Fruit fly (Drosophila melanogaster) whole organism, embryonic: ENCODE results near the gene CG7183.

Source experiments
- ATbp ChIP-seq: fragments of 200-800 bp; sonication (Bioruptor generic); optimal IDR thresholded peaks from 2 replicates; lab custom pipeline; 2017; ENCODE audit warnings: missing biosample characterization, mild to moderate bottlenecking, missing genetic modification characterization, missing genetic modification reagents
- Adf1 ChIP-seq: fragments of 200-800 bp; sonication (Bioruptor generic); IDR thresholded peaks from 2 replicates; pipeline ENCODE4 v1.3.6; 2022; ENCODE audit warnings: missing biosample characterization, missing genetic modification characterization
- Asciz ChIP-seq: fragments of 200-800 bp; sonication (Bioruptor generic); optimal IDR thresholded peaks from 2 replicates; lab custom pipeline; 2017; ENCODE audit warnings: missing biosample characterization, mild to moderate bottlenecking, missing genetic modification characterization, missing genetic modification reagents
- Atf6 ChIP-seq: fragments of 200-800 bp; sonication (Bioruptor generic); IDR thresholded peaks from 2 replicates; pipeline ENCODE4 v1.3.6; 2022; ENCODE audit warnings: missing biosample characterization, missing genetic modification characterization
- B-H2 ChIP-seq: fragments of 200-800 bp; sonication (Bioruptor generic); optimal IDR thresholded peaks from 2 replicates; lab custom pipeline; 2018; ENCODE audit warnings: missing biosample characterization, mild to moderate bottlenecking, missing genetic modification characterization
- BtbVII ChIP-seq: fragments of 200-800 bp; sonication (Bioruptor generic); optimal IDR thresholded peaks from 3 replicates; lab custom pipeline; 2017; ENCODE audit warnings: missing biosample characterization, mild to moderate bottlenecking, missing genetic modification characterization
- C15 ChIP-seq: fragments of 200-800 bp; sonication (Bioruptor generic); IDR thresholded peaks from 3 replicates; pipeline ENCODE4 v1.3.6; 2022; ENCODE audit warnings: missing biosample characterization, missing genetic modification characterization
- CG11560 ChIP-seq: fragments of 200-800 bp; sonication (Bioruptor generic); IDR thresholded peaks from 3 replicates; pipeline ENCODE4 v1.3.6; 2022; ENCODE audit warnings: missing biosample characterization, missing genetic modification characterization
- CG1233 ChIP-seq: fragments of 200-800 bp; sonication (Bioruptor generic); optimal IDR thresholded peaks from 4 replicates; lab custom pipeline; 2018; ENCODE audit warnings: missing biosample characterization, mild to moderate bottlenecking, missing genetic modification characterization
- CG12942 ChIP-seq: fragments of 200-800 bp; sonication (Bioruptor generic); optimal IDR thresholded peaks from 3 replicates; lab custom pipeline; 2016; ENCODE audit warnings: missing biosample characterization, missing genetic modification characterization
- CG14710 ChIP-seq: fragments of 200-800 bp; sonication (Bioruptor generic); optimal IDR thresholded peaks from 3 replicates; lab custom pipeline; 2019; ENCODE audit warnings: missing biosample characterization, mild to moderate bottlenecking, missing genetic modification characterization, moderate library complexity
- CG15011 ChIP-seq: fragments of 200-800 bp; sonication (Bioruptor generic); optimal IDR thresholded peaks from 3 replicates; lab custom pipeline; 2018; ENCODE audit warnings: missing biosample characterization, mild to moderate bottlenecking, missing genetic modification characterization
- CG18262 ChIP-seq: fragments of 200-800 bp; optimal IDR thresholded peaks from 3 replicates; lab custom pipeline; 2019; ENCODE audit warnings: missing biosample characterization, mild to moderate bottlenecking, missing genetic modification characterization, moderate library complexity
- CG2678 ChIP-seq: fragments of 200-800 bp; sonication (Bioruptor generic); optimal IDR thresholded peaks from 3 replicates; lab custom pipeline; 2019; ENCODE audit warnings: missing biosample characterization, mild to moderate bottlenecking, missing genetic modification characterization, moderate library complexity
- CG30431 ChIP-seq: fragments of 200-800 bp; sonication (Bioruptor generic); optimal IDR thresholded peaks from 2 replicates; lab custom pipeline; 2017; ENCODE audit warnings: missing biosample characterization, missing genetic modification characterization
- CG4424 ChIP-seq: fragments of 200-800 bp; sonication (Bioruptor generic); optimal IDR thresholded peaks from 3 replicates; lab custom pipeline; 2016; ENCODE audit warnings: missing biosample characterization, missing genetic modification characterization
- CG6654 ChIP-seq: fragments of 200-800 bp; sonication (Bioruptor generic); optimal IDR thresholded peaks from 2 replicates; lab custom pipeline; 2017; ENCODE audit warnings: missing biosample characterization, mild to moderate bottlenecking, missing genetic modification characterization
- CG7987 ChIP-seq: fragments of 200-800 bp; sonication (Bioruptor generic); optimal IDR thresholded peaks from 2 replicates; lab custom pipeline; 2018; ENCODE audit warnings: missing biosample characterization, mild to moderate bottlenecking, missing genetic modification characterization, moderate library complexity
- CG9609 ChIP-seq: fragments of 200-800 bp; sonication (Bioruptor generic); optimal IDR thresholded peaks from 3 replicates; lab custom pipeline; 2016; ENCODE audit warnings: missing biosample characterization, missing genetic modification characterization
- CG9727 ChIP-seq: fragments of 200-800 bp; sonication (Bioruptor generic); optimal IDR thresholded peaks from 3 replicates; lab custom pipeline; 2017; ENCODE audit warnings: missing biosample characterization, mild to moderate bottlenecking, missing genetic modification characterization
- CTCF ChIP-seq: fragments of 200-800 bp; sonication (Bioruptor generic); optimal IDR thresholded peaks from 2 replicates; lab custom pipeline; 2017; ENCODE audit warnings: missing biosample characterization, mild to moderate bottlenecking, missing genetic modification characterization, moderate library complexity
- Chrac-16 ChIP-seq: fragments of 200-800 bp; sonication (Bioruptor generic); optimal IDR thresholded peaks from 3 replicates; lab custom pipeline; 2016; ENCODE audit warnings: missing biosample characterization, missing genetic modification characterization
- CoRest ChIP-seq: fragments of 200-800 bp; sonication (Bioruptor generic); optimal IDR thresholded peaks from 3 replicates; lab custom pipeline; 2018; ENCODE audit warnings: missing biosample characterization, mild to moderate bottlenecking, missing genetic modification characterization, moderate library complexity
- CrebB ChIP-seq: fragments of 200-800 bp; sonication (Bioruptor generic); optimal IDR thresholded peaks from 3 replicates; lab custom pipeline; 2018; ENCODE audit warnings: missing biosample characterization, mild to moderate bottlenecking, missing genetic modification characterization
- Ets97D ChIP-seq: fragments of 200-800 bp; sonication (Bioruptor generic); optimal IDR thresholded peaks from 3 replicates; lab custom pipeline; 2016; ENCODE audit warnings: missing biosample characterization, missing genetic modification characterization
- Hr78 ChIP-seq, 2 experiments: fragments of 200-800 bp in 1 of 2; fragments of >200 bp in 1 of 2; sonication (Bioruptor generic) in 1 of 2; optimal IDR thresholded peaks; 2 replicates each; lab custom pipeline; 2017 to 2019; ENCODE audit warnings: missing biosample characterization in 2 of 2, missing genetic modification characterization in 2 of 2, mild to moderate bottlenecking in 1 of 2, moderate library complexity in 1 of 2
- Mes4 ChIP-seq: fragments of 200-800 bp; sonication (Bioruptor generic); optimal IDR thresholded peaks from 2 replicates; lab custom pipeline; 2016; ENCODE audit warnings: missing biosample characterization, missing genetic modification characterization
- Myb ChIP-seq: fragments of 200-800 bp; sonication (Bioruptor generic); optimal IDR thresholded peaks from 2 replicates; lab custom pipeline; 2016; ENCODE audit warnings: missing biosample characterization, missing genetic modification characterization
- NfI ChIP-seq: fragments of 200-800 bp; sonication (Bioruptor generic); optimal IDR thresholded peaks from 3 replicates; lab custom pipeline; 2018; ENCODE audit warnings: missing biosample characterization, mild to moderate bottlenecking, missing genetic modification characterization, moderate library complexity
- Ravus ChIP-seq: fragments of 200-800 bp; sonication (Bioruptor generic); IDR thresholded peaks from 2 replicates; pipeline ENCODE4 v1.3.6; 2022; ENCODE audit warnings: missing biosample characterization, missing genetic modification characterization
- Taf1 ChIP-seq: fragments of 200-800 bp; sonication (Bioruptor generic); IDR thresholded peaks from 2 replicates; pipeline ENCODE4 v1.3.6; 2022; ENCODE audit warnings: missing biosample characterization, missing genetic modification characterization
- ac ChIP-seq: fragments of 200-800 bp; sonication (Bioruptor generic); optimal IDR thresholded peaks from 3 replicates; lab custom pipeline; 2017; ENCODE audit warnings: missing biosample characterization, mild to moderate bottlenecking, missing genetic modification characterization
- az2 ChIP-seq: fragments of 200-800 bp; sonication (Bioruptor generic); optimal IDR thresholded peaks from 3 replicates; lab custom pipeline; 2016; ENCODE audit warnings: missing biosample characterization, missing genetic modification characterization
- bcd ChIP-seq: fragments of 200-800 bp; sonication (Bioruptor generic); optimal IDR thresholded peaks from 2 replicates; lab custom pipeline; 2017; ENCODE audit warnings: missing biosample characterization, mild to moderate bottlenecking, missing genetic modification characterization
- cato ChIP-seq: fragments of 200-800 bp; sonication (Bioruptor generic); optimal IDR thresholded peaks from 2 replicates; lab custom pipeline; 2016; ENCODE audit warnings: missing biosample characterization, missing genetic modification characterization, borderline replicate concordance
- chinmo ChIP-seq: fragments of 200-800 bp; sonication (Bioruptor generic); IDR thresholded peaks from 4 replicates; pipeline ENCODE4 v1.3.6; 2022; ENCODE audit warnings: missing biosample characterization, missing genetic modification characterization; ENCODE audit not compliant: partially characterized antibody
- dmrt99B ChIP-seq: fragments of 200-800 bp; sonication (Bioruptor generic); optimal IDR thresholded peaks from 2 replicates; lab custom pipeline; 2018; ENCODE audit warnings: missing biosample characterization, mild to moderate bottlenecking, missing genetic modification characterization, moderate library complexity
- fd102C ChIP-seq: fragments of 200-800 bp; sonication (Bioruptor generic); optimal IDR thresholded peaks from 2 replicates; lab custom pipeline; 2018; ENCODE audit warnings: missing biosample characterization, mild to moderate bottlenecking, missing genetic modification characterization, moderate library complexity
- fd64A ChIP-seq: fragments of 200-800 bp; sonication (Bioruptor generic); optimal IDR thresholded peaks from 3 replicates; lab custom pipeline; 2018; ENCODE audit warnings: missing biosample characterization, mild to moderate bottlenecking, missing genetic modification characterization
- fu2 ChIP-seq: fragments of 200-800 bp; sonication (Bioruptor generic); optimal IDR thresholded peaks from 2 replicates; lab custom pipeline; 2016; ENCODE audit warnings: missing biosample characterization, missing genetic modification characterization
- kni ChIP-seq: fragments of 200-800 bp; sonication (Bioruptor generic); optimal IDR thresholded peaks from 3 replicates; lab custom pipeline; 2017; ENCODE audit warnings: mild to moderate bottlenecking, missing biosample characterization, missing genetic modification reagents, missing genetic modification characterization
- lilli ChIP-seq: fragments of 200-800 bp; sonication (Bioruptor generic); optimal IDR thresholded peaks from 3 replicates; lab custom pipeline; 2016; ENCODE audit warnings: missing biosample characterization, missing genetic modification characterization
- nerfin-1 ChIP-seq: fragments of 200-800 bp; sonication (Bioruptor generic); optimal IDR thresholded peaks from 3 replicates; lab custom pipeline; 2019; ENCODE audit warnings: missing biosample characterization, mild to moderate bottlenecking, missing genetic modification characterization, moderate library complexity
- pnt ChIP-seq: fragments of 200-800 bp; sonication (Bioruptor generic); optimal IDR thresholded peaks from 3 replicates; lab custom pipeline; 2016; ENCODE audit warnings: missing biosample characterization, missing genetic modification characterization
- psq ChIP-seq: fragments of 200-800 bp; sonication (Bioruptor generic); optimal IDR thresholded peaks from 2 replicates; lab custom pipeline; 2017; ENCODE audit warnings: missing biosample characterization, missing genetic modification characterization
- ro ChIP-seq: fragments of 200-800 bp; sonication (Bioruptor generic); IDR thresholded peaks from 2 replicates; pipeline ENCODE4 v1.3.6; 2022; ENCODE audit warnings: missing biosample characterization, missing genetic modification characterization
- ssp ChIP-seq: fragments of 200-800 bp; sonication (Bioruptor generic); IDR thresholded peaks from 2 replicates; pipeline ENCODE4 v1.3.6; 2022; ENCODE audit warnings: missing biosample characterization, missing genetic modification characterization
- ttk ChIP-seq: fragments of 200-800 bp; sonication (Bioruptor generic); IDR thresholded peaks from 2 replicates; pipeline ENCODE4 v2.1.2; 2022; ENCODE audit warnings: missing biosample characterization, missing genetic modification characterization
- unpg ChIP-seq: fragments of 200-800 bp; sonication (Bioruptor generic); optimal IDR thresholded peaks from 3 replicates; lab custom pipeline; 2018; ENCODE audit warnings: missing biosample characterization, mild to moderate bottlenecking, missing genetic modification characterization, moderate library complexity
- zf30C ChIP-seq: fragments of 200-800 bp; sonication (Bioruptor generic); optimal IDR thresholded peaks from 3 replicates; lab custom pipeline; 2018; ENCODE audit warnings: missing biosample characterization, mild to moderate bottlenecking, missing genetic modification characterization

Gene CG7183

dm6 chr3R:18196991-18197801, 23.3 kb downstream of the CG7183 start (continued):
- peak; percentile 55 for TF ChIP-seq kni (GFP tag; lab: Kevin White, UChicago)
- no peak for TF ChIP-seq Ets97D (GFP tag; lab: Kevin White, UChicago)
- TF ChIP-seq zf30C (GFP tag; lab: Kevin White, UChicago), result no peak
- TF ChIP-seq Atf6 (GFP tag; lab: Robert Waterston, UW), result no peak
- no peak for TF ChIP-seq ttk (GFP tag; lab: Robert Waterston, UW)
- TF ChIP-seq bcd (GFP tag; lab: Kevin White, UChicago), result peak; percentile 66
- TF ChIP-seq CG9727 (GFP tag; lab: Kevin White, UChicago), result peak; percentile 80
- no peak for TF ChIP-seq CG11560 (tag; lab: Robert Waterston, UW)
- TF ChIP-seq cato (GFP tag; lab: Kevin White, UChicago), result peak; percentile 44
- peak; percentile 14 for TF ChIP-seq CG9609 (GFP tag; lab: Kevin White, UChicago)
- TF ChIP-seq Mes4 (GFP tag; lab: Kevin White, UChicago), result no peak
- peak; percentile 17 for TF ChIP-seq CG30431 (GFP tag; lab: Kevin White, UChicago)
- TF ChIP-seq CG1233 (GFP tag; lab: Kevin White, UChicago), result peak; percentile 73
- no peak for TF ChIP-seq fd102C (GFP tag; lab: Kevin White, UChicago)
- TF ChIP-seq Myb (GFP tag; lab: Kevin White, UChicago), result peak; percentile 29
- TF ChIP-seq B-H2 (GFP tag; lab: Kevin White, UChicago), result peak; percentile 7
- TF ChIP-seq CG15011 (GFP tag; lab: Kevin White, UChicago), result peak; percentile 27
- TF ChIP-seq CG2678 (tag; lab: Kevin White, UChicago), result peak; percentile 80
- no peak for TF ChIP-seq ro (GFP tag; lab: Robert Waterston, UW)
- no peak for TF ChIP-seq BtbVII (GFP tag; lab: Kevin White, UChicago)
- TF ChIP-seq CoRest (tag; lab: Kevin White, UChicago), result peak; percentile 86
- TF ChIP-seq CrebB (tag; lab: Kevin White, UChicago), result peak; percentile 59
- TF ChIP-seq CG14710 (tag; lab: Kevin White, UChicago), result peak; percentile 50
- TF ChIP-seq Ravus (GFP tag; lab: Robert Waterston, UW), result no peak
- no peak for TF ChIP-seq C15
- no peak for TF ChIP-seq Adf1 (GFP tag; lab: Robert Waterston, UW)
- peak; percentile 58 for TF ChIP-seq unpg
- peak; percentile 41 for TF ChIP-seq lilli (GFP tag; lab: Kevin White, UChicago)
- no peak for TF ChIP-seq fd64A
- TF ChIP-seq Taf1 (GFP tag; lab: Robert Waterston, UW), result no peak
- peak; percentile 31 for TF ChIP-seq psq (GFP tag; lab: Kevin White, UChicago)
- no peak for TF ChIP-seq CTCF (GFP tag; lab: Kevin White, UChicago)
- TF ChIP-seq ssp (GFP tag; lab: Robert Waterston, UW), result no peak
- peak; percentile 15 for TF ChIP-seq CG12942
- TF ChIP-seq dmrt99B (tag; lab: Kevin White, UChicago), result peak; percentile 74
- TF ChIP-seq NfI (GFP tag; lab: Kevin White, UChicago), result peak; percentile 53
- TF ChIP-seq Asciz (GFP tag; lab: Kevin White, UChicago), result peak; percentile 57
- TF ChIP-seq CG18262 (tag; lab: Kevin White, UChicago), result peak; percentile 79
- peak; percentile 3 for TF ChIP-seq CG7987 (GFP tag; lab: Kevin White, UChicago)
- TF ChIP-seq az2 (GFP tag; lab: Kevin White, UChicago), result peak; percentile 57
- peak; percentile 29 for TF ChIP-seq fu2 (GFP tag; lab: Kevin White, UChicago)
- TF ChIP-seq pnt, result peak; percentile 23
- peak in 1 of 2 experiments; percentile 10 for TF ChIP-seq Hr78 (GFP tag; optimal IDR thresholded peaks at IDR 0.05; lab: Kevin White, UChicago)
- peak; percentile 36 for TF ChIP-seq CG6654
- peak; percentile 60 for TF ChIP-seq CG4424 (GFP tag; lab: Kevin White, UChicago)
- TF ChIP-seq chinmo (GFP tag; lab: Robert Waterston, UW), result no peak
- TF ChIP-seq Chrac-16 (GFP tag; lab: Kevin White, UChicago), result peak; percentile 30
- peak; percentile 38 for TF ChIP-seq ATbp (GFP tag; lab: Kevin White, UChicago)
- no peak for TF ChIP-seq ac (GFP tag; lab: Kevin White, UChicago)
- TF ChIP-seq nerfin-1 (tag; lab: Kevin White, UChicago), result peak; percentile 25
